Fruit fly (Drosophila melanogaster): ENCODE measurements around the gene Vps36.

The Vps36 gene

dm6 chr3L:13494363-13495015, 18.4 kb downstream of the Vps36 start (continued):
- TF ChIP-seq Stat92E (GFP tag; optimal IDR thresholded peaks at IDR 0.05) (no peak), ftz-f1 (GFP tag; optimal IDR thresholded peaks at IDR 0.05) (peak; percentile 1), CG1602 (GFP tag; optimal IDR thresholded peaks at IDR 0.05) (no peak), nmo (GFP tag; optimal IDR thresholded peaks at IDR 0.05) (no peak), CG6813 (GFP tag; optimal IDR thresholded peaks at IDR 0.05) (no peak), seq (GFP tag; IDR thresholded peaks at IDR 0.05) (no peak), pfk (GFP tag; optimal IDR thresholded peaks at IDR 0.05) (no peak), Med (GFP tag) (peak; percentile 74), MESR4 (GFP tag; optimal IDR thresholded peaks at IDR 0.05) (no peak), sug (tag; optimal IDR thresholded peaks at IDR 0.05) (peak; percentile 17), slbo (GFP tag; IDR thresholded peaks at IDR 0.05) (no peak), CG12769 (tag; optimal IDR thresholded peaks at IDR 0.05) (peak; percentile 84), kay (GFP tag; optimal IDR thresholded peaks at IDR 0.05) (no peak), esg (GFP tag; conservative IDR thresholded peaks at IDR 0.05) (no peak), Atf6 (GFP tag; IDR thresholded peaks at IDR 0.05) (no peak), CG8290 (GFP tag; optimal IDR thresholded peaks at IDR 0.05) (no peak), CG8290 (tag; optimal IDR thresholded peaks at IDR 0.05) (peak in 1 of 2 experiments; percentile 28), CkIIα-i1 (GFP tag; IDR thresholded peaks at IDR 0.05) (no peak), chn (GFP tag; optimal IDR thresholded peaks at IDR 0.05) (no peak), Hmr (GFP tag; optimal IDR thresholded peaks at IDR 0.05) (no peak), slou (GFP tag; optimal IDR thresholded peaks at IDR 0.05) (no peak), CG1603 (tag; optimal IDR thresholded peaks at IDR 0.05) (peak; percentile 4), lilli (GFP tag; optimal IDR thresholded peaks at IDR 0.05) (no peak), Ptx1 (GFP tag; IDR thresholded peaks at IDR 0.05) (no peak), inv (GFP tag; IDR thresholded peaks at IDR 0.05; ENCODE audit: partially characterized antibody) (no peak), Eip74EF (GFP tag; optimal IDR thresholded peaks at IDR 0.05) (no peak), CG9876 (GFP tag; optimal IDR thresholded peaks at IDR 0.05) (no peak), CG6791 (GFP tag; IDR thresholded peaks at IDR 0.05; ENCODE audit: partially characterized antibody) (0 out of 3 replicates have a peak, but pooled peaks have one; percentile 38), CG42726 (GFP tag; IDR thresholded peaks at IDR 0.05; ENCODE audit: partially characterized antibody) (peak; percentile 46; the same call in 1 of the 2 replicates), HLH54F (GFP tag; optimal IDR thresholded peaks at IDR 0.05) (no peak), sens (GFP tag) (peak; percentile 40), phol (tag; optimal IDR thresholded peaks at IDR 0.05) (no peak), Bgb (GFP tag; IDR thresholded peaks at IDR 0.05; ENCODE audit: partially characterized antibody) (peak; percentile 39; the same call in 1 of the 2 replicates), CG34422 (GFP tag; IDR thresholded peaks at IDR 0.05) (0 out of 3 replicates have a peak, but pooled peaks have one; percentile 18), CG8359 (GFP tag; optimal IDR thresholded peaks at IDR 0.05; ENCODE audit: borderline replicate concordance) (no peak), crol (GFP tag; IDR thresholded peaks at IDR 0.05) (0 out of 2 replicates have a peak, but pooled peaks have one; percentile 20), Ets65A (GFP tag) (no peak), zf30C (GFP tag; optimal IDR thresholded peaks at IDR 0.05) (no peak), cas (GFP tag; IDR thresholded peaks at IDR 0.05) (no peak), onecut (GFP tag; IDR thresholded peaks at IDR 0.05) (no peak), CG13894 (tag; optimal IDR thresholded peaks at IDR 0.05) (peak; percentile 80), unc-4 (GFP tag; IDR thresholded peaks at IDR 0.05; ENCODE audit: partially characterized antibody) (0 out of 2 replicates have a peak, but pooled peaks have one; percentile 24), CG10959 (GFP tag; IDR thresholded peaks at IDR 0.05) (no peak), CG15269 (tag; optimal IDR thresholded peaks at IDR 0.05) (peak; percentile 16), NFAT (GFP tag; IDR thresholded peaks at IDR 0.05) (peak; percentile 47; the same call in 1 of the 2 replicates), chm (GFP tag; IDR thresholded peaks at IDR 0.05) (peak; percentile 38; the same call in 1 of the 2 replicates), BtbVII (GFP tag; optimal IDR thresholded peaks at IDR 0.05) (peak; percentile 21), Chrac-16 (GFP tag; optimal IDR thresholded peaks at IDR 0.05) (no peak), chinmo (GFP tag; IDR thresholded peaks at IDR 0.05; ENCODE audit: partially characterized antibody) (peak; percentile 64; the same call in 1 of the 4 replicates)

All from whole organism, embryonic.